Worm (Caenorhabditis elegans): ENCODE data around the gene ZC239.22.

ZC239.22 gene

DNA sequence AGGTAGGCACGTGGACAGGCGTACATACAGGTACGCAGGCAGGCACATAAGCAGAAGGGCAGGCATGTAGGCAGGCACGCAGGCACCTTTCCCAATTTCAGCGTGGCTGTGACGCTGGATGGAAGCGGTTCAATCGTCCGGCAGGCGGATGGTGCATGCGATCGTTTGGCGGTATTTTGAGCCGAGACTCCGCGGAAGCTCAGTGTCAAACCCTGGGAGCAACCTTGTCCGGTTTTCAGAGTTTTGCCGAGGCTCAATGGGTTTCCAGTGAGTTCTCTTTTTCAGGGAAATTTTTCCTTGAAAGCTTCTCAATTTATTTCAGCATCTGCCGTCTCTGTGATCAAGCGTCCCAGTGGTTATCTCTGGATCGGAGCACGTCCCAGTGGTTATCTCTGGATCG is 29.6 kb upstream of the ZC239.22 start:
- TF ChIP-seq sea-1 (GFP tag; conservative IDR thresholded peaks at IDR 0.05), result no peak
- no peak for TF ChIP-seq scrt-1 (GFP tag; IDR thresholded peaks at IDR 0.05)
- TF ChIP-seq hmg-4 (GFP tag; optimal IDR thresholded peaks at IDR 0.05), result no peak
- no peak for TF ChIP-seq F13C5.2 (tag; optimal IDR thresholded peaks at IDR 0.05)
- no peak for TF ChIP-seq ets-7 (tag; optimal IDR thresholded peaks at IDR 0.05)
- TF ChIP-seq pes-1 (GFP tag; IDR thresholded peaks at IDR 0.05), result no peak
- TF ChIP-seq tbx-11 (GFP tag; IDR thresholded peaks at IDR 0.05), result no peak
- TF ChIP-seq tbx-37 (GFP tag; conservative IDR thresholded peaks at IDR 0.05), result no peak
- TF ChIP-seq ceh-13 (GFP tag; optimal IDR thresholded peaks at IDR 0.05), result no peak

- no peak for TF ChIP-seq tbx-11 (GFP tag; IDR thresholded peaks at IDR 0.05)
- no peak for TF ChIP-seq tra-4 (tag; optimal IDR thresholded peaks at IDR 0.05)
- TF ChIP-seq ceh-36 (tag; optimal IDR thresholded peaks at IDR 0.05), result no peak
- TF ChIP-seq sea-1 (GFP tag; conservative IDR thresholded peaks at IDR 0.05), result no peak
- no peak for TF ChIP-seq ceh-13 (GFP tag; optimal IDR thresholded peaks at IDR 0.05)
- TF ChIP-seq flt-1 (GFP tag; IDR thresholded peaks at IDR 0.05), result no peak
- no peak for TF ChIP-seq hmg-4 (GFP tag; optimal IDR thresholded peaks at IDR 0.05)
- TF ChIP-seq hnd-1 (tag; optimal IDR thresholded peaks at IDR 0.05), result no peak
- TF ChIP-seq F13C5.2 (tag; optimal IDR thresholded peaks at IDR 0.05), result no peak
- no peak for TF ChIP-seq scrt-1 (GFP tag; IDR thresholded peaks at IDR 0.05)
- TF ChIP-seq hmbx-1 (tag; optimal IDR thresholded peaks at IDR 0.05), result no peak
- TF ChIP-seq aly-1 (tag; optimal IDR thresholded peaks at IDR 0.05), result no peak
- no peak for TF ChIP-seq B0310.2 (tag; optimal IDR thresholded peaks at IDR 0.05)
Measured at ce11 chrII:3249406-3249805, 28.8 kb upstream of the ZC239.22 start, which contains the start of gene clec-124. Gene clec-124, plus strand, starts transcription at chrII:3249706.

DNA sequence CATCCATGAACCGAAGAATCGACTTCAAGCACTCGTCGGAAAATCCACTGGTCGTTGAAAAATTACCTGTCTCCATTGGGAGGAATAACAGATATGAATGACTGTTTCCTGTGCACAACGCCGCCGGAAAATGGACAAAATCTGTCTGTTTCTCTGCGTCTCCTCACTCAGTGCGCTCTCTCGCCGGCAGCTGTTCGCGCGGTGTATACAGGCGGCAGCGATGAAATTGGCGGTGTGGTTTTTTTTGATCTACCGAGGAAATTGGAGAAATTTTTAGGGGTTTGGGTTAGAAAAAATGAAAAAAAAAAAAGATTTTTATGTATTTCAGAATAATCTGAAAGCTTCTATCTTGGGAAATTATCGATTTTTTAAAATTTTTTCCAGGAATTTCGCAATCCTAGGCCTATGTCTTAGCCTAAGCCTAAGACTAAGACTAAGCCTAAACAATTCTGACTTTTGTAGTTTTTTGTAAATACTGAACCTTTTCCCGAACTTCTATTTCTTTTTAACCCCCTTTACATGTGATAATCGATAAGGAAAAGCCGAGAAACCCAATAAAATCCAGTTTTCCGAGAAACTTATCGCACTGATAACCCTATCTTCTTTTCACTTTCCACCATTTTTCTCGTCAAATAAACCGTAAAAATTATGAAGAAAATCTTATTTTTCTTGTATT is 27.6 kb upstream of the ZC239.22 start, which contains the start of the genes fbxc-50 and C17F4.2:
TSS of gene fbxc-50 (minus strand) at position 81 of the 676 bp plus-strand sequence.
TSS of gene C17F4.2 (plus strand) at position 626 of the 676 bp plus-strand sequence.
- no peak for TF ChIP-seq flt-1 (GFP tag; IDR thresholded peaks at IDR 0.05)
- no peak for TF ChIP-seq sea-1 (GFP tag; conservative IDR thresholded peaks at IDR 0.05)
- TF ChIP-seq hnd-1 (tag; optimal IDR thresholded peaks at IDR 0.05), result no peak
- TF ChIP-seq scrt-1 (GFP tag; IDR thresholded peaks at IDR 0.05), result no peak
- no peak for TF ChIP-seq aly-1 (tag; optimal IDR thresholded peaks at IDR 0.05)
- no peak for TF ChIP-seq pes-1 (GFP tag; IDR thresholded peaks at IDR 0.05)
- no peak for TF ChIP-seq tbx-11 (GFP tag; IDR thresholded peaks at IDR 0.05)
- TF ChIP-seq B0310.2 (tag; optimal IDR thresholded peaks at IDR 0.05), result no peak
- no peak for TF ChIP-seq ceh-36 (tag; optimal IDR thresholded peaks at IDR 0.05)
- TF ChIP-seq ama-1 (optimal IDR thresholded peaks at IDR 0.05), result no peak
- no peak for TF ChIP-seq F13C5.2 (tag; optimal IDR thresholded peaks at IDR 0.05)
- no peak for TF ChIP-seq tra-4 (tag; optimal IDR thresholded peaks at IDR 0.05)
- TF ChIP-seq hmg-4 (GFP tag; optimal IDR thresholded peaks at IDR 0.05), result no peak
- TF ChIP-seq tbx-37 (GFP tag; conservative IDR thresholded peaks at IDR 0.05), result no peak
- no peak for TF ChIP-seq ceh-13 (GFP tag; optimal IDR thresholded peaks at IDR 0.05)

DNA sequence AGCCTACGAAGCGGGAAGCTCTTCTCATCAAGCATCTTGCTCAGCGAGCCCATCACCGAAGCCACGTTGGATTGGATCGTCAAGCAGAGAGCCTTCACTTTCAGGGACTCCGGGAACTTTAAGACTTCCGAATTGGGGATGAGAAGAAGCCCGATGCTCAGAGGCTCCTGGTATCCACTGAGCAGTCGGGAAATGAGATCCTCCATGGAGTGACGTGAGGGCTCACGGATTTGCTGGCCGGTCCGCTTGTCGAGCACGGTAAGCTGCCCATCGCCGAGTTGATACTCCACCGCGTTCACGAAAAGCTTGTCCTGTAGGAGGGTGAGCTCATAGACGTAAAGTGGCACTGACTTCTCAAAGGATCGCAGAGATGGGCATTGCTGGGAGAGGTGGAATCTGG is 26.9 kb upstream of the ZC239.22 start:
- TF ChIP-seq pes-1 (GFP tag; IDR thresholded peaks at IDR 0.05), result no peak
- TF ChIP-seq scrt-1 (GFP tag; IDR thresholded peaks at IDR 0.05), result no peak
- TF ChIP-seq ets-7 (tag; optimal IDR thresholded peaks at IDR 0.05), result no peak
- no peak for TF ChIP-seq tbx-37 (GFP tag; conservative IDR thresholded peaks at IDR 0.05)
- TF ChIP-seq hmg-4 (GFP tag; optimal IDR thresholded peaks at IDR 0.05), result no peak
- TF ChIP-seq hmbx-1 (tag; optimal IDR thresholded peaks at IDR 0.05), result no peak
- TF ChIP-seq B0310.2 (tag; optimal IDR thresholded peaks at IDR 0.05), result no peak
- TF ChIP-seq F13C5.2 (tag; optimal IDR thresholded peaks at IDR 0.05), result no peak
- no peak for TF ChIP-seq ceh-36 (tag; optimal IDR thresholded peaks at IDR 0.05)
- TF ChIP-seq flt-1 (GFP tag; IDR thresholded peaks at IDR 0.05), result no peak
- no peak for TF ChIP-seq ama-1 (optimal IDR thresholded peaks at IDR 0.05)
- no peak for TF ChIP-seq tbx-11 (GFP tag; IDR thresholded peaks at IDR 0.05)
- no peak for TF ChIP-seq hnd-1 (tag; optimal IDR thresholded peaks at IDR 0.05)
- TF ChIP-seq ceh-13 (GFP tag; optimal IDR thresholded peaks at IDR 0.05), result no peak
- TF ChIP-seq aly-1 (tag; optimal IDR thresholded peaks at IDR 0.05), result no peak

ce11 chrII:3245836-3246235 is 25.2 kb upstream of the ZC239.22 start, which contains the start of gene C17F4.7:
Gene C17F4.7, minus strand, starts transcription at chrII:3246015.
- TF ChIP-seq tbx-37 (GFP tag; conservative IDR thresholded peaks at IDR 0.05) (no peak), hmg-4 (GFP tag; optimal IDR thresholded peaks at IDR 0.05) (no peak), ets-7 (tag; optimal IDR thresholded peaks at IDR 0.05) (no peak), pes-1 (GFP tag; IDR thresholded peaks at IDR 0.05) (no peak), hmbx-1 (tag; optimal IDR thresholded peaks at IDR 0.05) (no peak), tbx-11 (GFP tag; IDR thresholded peaks at IDR 0.05) (no peak), ceh-36 (tag; optimal IDR thresholded peaks at IDR 0.05) (no peak)

DNA sequence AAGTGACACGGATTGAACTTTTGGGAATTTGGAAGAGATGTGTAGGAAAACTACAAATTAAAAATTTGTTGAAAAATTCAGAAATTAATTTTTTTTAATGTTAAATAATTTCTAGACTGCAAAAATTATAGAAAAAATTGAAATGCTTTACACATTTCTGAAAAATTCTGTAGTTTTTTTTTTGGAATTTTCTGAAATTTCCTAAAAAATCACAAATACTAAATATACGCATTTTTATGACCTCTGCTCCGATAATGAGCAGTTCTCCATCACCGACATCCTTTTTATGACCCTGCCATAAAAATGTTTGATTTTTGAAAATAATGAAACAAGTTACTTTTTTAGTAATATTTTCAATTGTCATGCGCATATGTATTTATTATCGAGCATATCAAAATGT is 24.1 kb upstream of the ZC239.22 start:
- TF ChIP-seq pes-1 (GFP tag; IDR thresholded peaks at IDR 0.05), result no peak
- no peak for TF ChIP-seq ets-7 (tag; optimal IDR thresholded peaks at IDR 0.05)
- TF ChIP-seq tbx-11 (GFP tag; IDR thresholded peaks at IDR 0.05), result no peak
- no peak for TF ChIP-seq F13C5.2 (tag; optimal IDR thresholded peaks at IDR 0.05)
- TF ChIP-seq scrt-1 (GFP tag; IDR thresholded peaks at IDR 0.05), result no peak
- TF ChIP-seq ama-1 (optimal IDR thresholded peaks at IDR 0.05), result no peak
- no peak for TF ChIP-seq flt-1 (GFP tag; IDR thresholded peaks at IDR 0.05)
- no peak for TF ChIP-seq hmg-4 (GFP tag; optimal IDR thresholded peaks at IDR 0.05)
- no peak for TF ChIP-seq sea-1 (GFP tag; conservative IDR thresholded peaks at IDR 0.05)
- no peak for TF ChIP-seq ceh-13 (GFP tag; optimal IDR thresholded peaks at IDR 0.05)
- TF ChIP-seq aly-1 (tag; optimal IDR thresholded peaks at IDR 0.05), result no peak
- no peak for TF ChIP-seq hnd-1 (tag; optimal IDR thresholded peaks at IDR 0.05)
- no peak for TF ChIP-seq tra-4 (tag; optimal IDR thresholded peaks at IDR 0.05)
- no peak for TF ChIP-seq hmbx-1 (tag; optimal IDR thresholded peaks at IDR 0.05)
- TF ChIP-seq tbx-37 (GFP tag; conservative IDR thresholded peaks at IDR 0.05), result no peak
- TF ChIP-seq B0310.2 (tag; optimal IDR thresholded peaks at IDR 0.05), result no peak
- TF ChIP-seq ceh-36 (tag; optimal IDR thresholded peaks at IDR 0.05), result no peak

DNA sequence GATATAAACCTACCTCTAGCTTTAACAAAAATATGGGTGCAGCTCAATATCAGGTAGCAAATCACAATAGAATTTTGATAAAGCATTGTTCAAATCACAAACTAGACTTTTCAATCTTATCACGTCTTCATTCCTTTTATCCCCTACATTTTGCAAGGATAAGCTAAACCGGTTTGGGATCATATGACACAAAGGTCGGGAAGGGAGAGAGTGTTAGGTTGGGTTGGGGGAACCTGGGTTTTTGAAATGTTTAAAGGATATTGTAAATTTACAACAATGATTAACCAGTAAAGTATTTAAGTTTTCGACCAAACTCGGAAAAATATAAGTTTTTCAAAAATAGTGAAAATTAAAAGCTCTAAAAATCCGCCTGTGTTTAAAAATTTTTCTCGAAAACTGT is 23.4 kb upstream of the ZC239.22 start, which contains the start of gene C17F4.12:
TSS of gene C17F4.12 (minus strand) at position 101 of the 400 bp plus-strand sequence.
- TF ChIP-seq hmbx-1 (tag; optimal IDR thresholded peaks at IDR 0.05) (no peak), ets-7 (tag; optimal IDR thresholded peaks at IDR 0.05) (no peak), hnd-1 (tag; optimal IDR thresholded peaks at IDR 0.05) (no peak), sea-1 (GFP tag; conservative IDR thresholded peaks at IDR 0.05) (no peak), B0310.2 (tag; optimal IDR thresholded peaks at IDR 0.05) (no peak), pes-1 (GFP tag; IDR thresholded peaks at IDR 0.05) (no peak), F13C5.2 (tag; optimal IDR thresholded peaks at IDR 0.05) (no peak), scrt-1 (GFP tag; IDR thresholded peaks at IDR 0.05) (no peak), tra-4 (tag; optimal IDR thresholded peaks at IDR 0.05) (no peak), ceh-36 (tag; optimal IDR thresholded peaks at IDR 0.05) (no peak)
